Worm (Caenorhabditis elegans) whole organism, L4 larva: Measurements from ENCODE around the gene sdn-1.

Source experiments
- D1046.2 ChIP-seq: fragments of 200-800 bp; sonication (Bioruptor generic); IDR thresholded peaks from 2 replicates; pipeline ENCODE4 v1.3.6; 2022; ENCODE audit warnings: missing genetic modification characterization, missing compliant biosample characterization
- F10B5.3 ChIP-seq: sonication (generic microtip); optimal IDR thresholded peaks from 2 replicates; lab custom pipeline; 2016; ENCODE audit warnings: mild to moderate bottlenecking, missing genetic modification characterization, missing compliant biosample characterization
- F37D6.2 ChIP-seq: sonication (generic microtip); optimal IDR thresholded peaks from 2 replicates; lab custom pipeline; 2016; ENCODE audit warnings: mild to moderate bottlenecking, missing genetic modification characterization, missing compliant biosample characterization
- Y105C5A.15 ChIP-seq: fragments of 200-800 bp; sonication (Bioruptor generic); IDR thresholded peaks from 2 replicates; pipeline ENCODE4 v1.3.6; 2022; ENCODE audit warnings: missing genetic modification characterization, missing compliant biosample characterization
- arid-1 ChIP-seq: fragments of 200-800 bp; sonication (Bioruptor generic); conservative IDR thresholded peaks from 2 replicates; pipeline ENCODE4 v1.3.6; 2022; ENCODE audit warnings: missing genetic modification reagents, missing genetic modification characterization, missing compliant biosample characterization
- ceh-32 ChIP-seq: sonication (generic microtip); optimal IDR thresholded peaks from 2 replicates; lab custom pipeline; 2016; ENCODE audit warnings: mild to moderate bottlenecking, missing genetic modification characterization, missing compliant biosample characterization; ENCODE audit not compliant: poor library complexity
- ceh-62 ChIP-seq: sonication (generic microtip); optimal IDR thresholded peaks from 2 replicates; lab custom pipeline; 2017; ENCODE audit warnings: missing biosample characterization, missing genetic modification characterization
- cey-2 ChIP-seq: sonication (generic microtip); optimal IDR thresholded peaks from 3 replicates; lab custom pipeline; 2017; ENCODE audit warnings: missing genetic modification characterization, mild to moderate bottlenecking, missing compliant biosample characterization, antibody characterized with exemption, borderline replicate concordance; ENCODE audit not compliant: insufficient read depth
- ctbp-1 ChIP-seq: fragments of 200-800 bp; sonication (Bioruptor generic); IDR thresholded peaks from 2 replicates; pipeline ENCODE4 v1.3.6; 2022; ENCODE audit warnings: missing genetic modification reagents, missing genetic modification characterization, missing compliant biosample characterization
- dmd-6 ChIP-seq: fragments of 200-800 bp; sonication (Bioruptor generic); IDR thresholded peaks from 2 replicates; pipeline ENCODE4 v1.3.6; 2022; ENCODE audit warnings: missing genetic modification reagents, missing genetic modification characterization, missing compliant biosample characterization
- dmd-9 ChIP-seq: fragments of 200-800 bp; sonication (Bioruptor generic); IDR thresholded peaks from 2 replicates; pipeline ENCODE4 v1.3.6; 2022; ENCODE audit warnings: missing genetic modification reagents, missing genetic modification characterization, missing compliant biosample characterization
- dpl-1 ChIP-seq: fragments of 150-350 bp; optimal IDR thresholded peaks from 2 replicates; lab custom pipeline; 2014; ENCODE audit warnings: missing biosample characterization, missing genetic modification reagents, missing genetic modification characterization
- duxl-1 ChIP-seq: sonication (generic microtip); optimal IDR thresholded peaks from 2 replicates; lab custom pipeline; 2016; ENCODE audit warnings: mild to moderate bottlenecking, missing genetic modification characterization, moderate library complexity, missing compliant biosample characterization; ENCODE audit not compliant: poor library complexity
- fkh-10 ChIP-seq: fragments of 150-350 bp; optimal IDR thresholded peaks from 2 replicates; lab custom pipeline; 2014; ENCODE audit warnings: missing biosample characterization, missing genetic modification reagents, missing genetic modification characterization
- fos-1 ChIP-seq: fragments of 150-350 bp; optimal IDR thresholded peaks from 2 replicates; lab custom pipeline; 2014; ENCODE audit warnings: missing biosample characterization, missing genetic modification characterization
- hif-1 ChIP-seq, 2 experiments: sonication (generic microtip); optimal IDR thresholded peaks; 2 replicates each; lab custom pipeline; 2016 to 2017; ENCODE audit warnings: missing compliant biosample characterization in 2 of 2, missing genetic modification characterization in 2 of 2, missing genetic modification reagents in 2 of 2, missing genotype in 2 of 2, mild to moderate bottlenecking in 1 of 2
- hlh-30 ChIP-seq: sonication (generic microtip); optimal IDR thresholded peaks from 2 replicates; lab custom pipeline; 2017; ENCODE audit warnings: antibody characterized with exemption, mild to moderate bottlenecking, missing genetic modification characterization, missing compliant biosample characterization; ENCODE audit not compliant: insufficient read depth
- jun-1 ChIP-seq: fragments of 150-350 bp; optimal IDR thresholded peaks from 2 replicates; lab custom pipeline; 2014; ENCODE audit warnings: missing biosample characterization, missing genetic modification reagents, missing genetic modification characterization
- lin-1 ChIP-seq: fragments of 200-800 bp; sonication (Bioruptor generic); IDR thresholded peaks from 2 replicates; pipeline ENCODE4 v1.3.6; 2022; ENCODE audit warnings: missing genetic modification reagents, missing genetic modification characterization, missing compliant biosample characterization
- lin-13 ChIP-seq: fragments of 150-350 bp; optimal IDR thresholded peaks from 2 replicates; lab custom pipeline; 2014; ENCODE audit warnings: missing biosample characterization, missing genetic modification reagents, missing genetic modification characterization
- lsy-2 ChIP-seq, 2 experiments: fragments of 150-350 bp in 1 of 2; sonication (generic microtip) in 1 of 2; optimal IDR thresholded peaks; 2 replicates each; lab custom pipeline; 2014 to 2017; ENCODE audit warnings: missing biosample characterization in 2 of 2, missing genetic modification characterization in 2 of 2
- madf-5 ChIP-seq, 2 experiments: fragments of 200-800 bp; sonication (Bioruptor generic); IDR thresholded peaks; 2 replicates each; pipeline ENCODE4 v1.3.6; 2022; ENCODE audit warnings: missing compliant biosample characterization in 2 of 2, missing genetic modification characterization in 2 of 2
- madf-9 ChIP-seq: fragments of 200-800 bp; sonication (Bioruptor generic); conservative IDR thresholded peaks from 2 replicates; pipeline ENCODE4 v1.3.6; 2022; ENCODE audit warnings: missing genetic modification reagents, missing genetic modification characterization, missing compliant biosample characterization
- mdl-1 ChIP-seq, 2 experiments: fragments of 150-350 bp in 1 of 2; sonication (generic microtip) in 1 of 2; optimal IDR thresholded peaks; 2 replicates each; lab custom pipeline; 2014 to 2017; ENCODE audit warnings: missing biosample characterization in 2 of 2, missing genetic modification characterization in 2 of 2
- mdt-29 ChIP-seq: fragments of 200-800 bp; sonication (Bioruptor generic); IDR thresholded peaks from 2 replicates; pipeline ENCODE4 v1.3.6; 2022; ENCODE audit warnings: missing genetic modification reagents, missing genetic modification characterization, missing compliant biosample characterization
- mep-1 ChIP-seq: fragments of 150-350 bp; sonication (generic microtip); optimal IDR thresholded peaks from 3 replicates; lab custom pipeline; 2014; ENCODE audit warnings: missing biosample characterization, missing genetic modification characterization
- mxl-2 ChIP-seq: fragments of 200-800 bp; sonication (Bioruptor generic); conservative IDR thresholded peaks from 2 replicates; pipeline ENCODE4 v1.3.6; 2022; ENCODE audit warnings: missing genetic modification reagents, missing genetic modification characterization, missing compliant biosample characterization
- mxl-3 ChIP-seq: fragments of 200-800 bp; sonication (Bioruptor generic); optimal IDR thresholded peaks from 2 replicates; lab custom pipeline; 2018; ENCODE audit warnings: mild to moderate bottlenecking, missing genetic modification characterization, missing compliant biosample characterization
- nhr-10 ChIP-seq: fragments of 150-350 bp; optimal IDR thresholded peaks from 2 replicates; lab custom pipeline; 2014; ENCODE audit warnings: missing biosample characterization, missing genetic modification characterization
- nhr-102 ChIP-seq: sonication (generic microtip); optimal IDR thresholded peaks from 2 replicates; lab custom pipeline; 2016; ENCODE audit warnings: mild to moderate bottlenecking, missing genetic modification characterization, moderate library complexity, missing compliant biosample characterization
- nhr-11 ChIP-seq: fragments of 150-350 bp; optimal IDR thresholded peaks from 2 replicates; lab custom pipeline; 2014; ENCODE audit warnings: missing biosample characterization, missing genetic modification characterization
- nhr-28 ChIP-seq: fragments of 150-350 bp; optimal IDR thresholded peaks from 2 replicates; lab custom pipeline; 2014; ENCODE audit warnings: missing biosample characterization, missing genetic modification characterization
- nhr-41 ChIP-seq: fragments of 200-800 bp; sonication (Bioruptor generic); IDR thresholded peaks from 2 replicates; pipeline ENCODE4 v1.3.6; 2022; ENCODE audit warnings: missing genetic modification reagents, missing genetic modification characterization, missing compliant biosample characterization
- nhr-42 ChIP-seq: fragments of 200-800 bp; sonication (Bioruptor generic); IDR thresholded peaks from 2 replicates; pipeline ENCODE4 v1.3.6; 2022; ENCODE audit warnings: missing genetic modification characterization, missing compliant biosample characterization
- nhr-48 ChIP-seq: sonication (generic microtip); optimal IDR thresholded peaks from 2 replicates; lab custom pipeline; 2016; ENCODE audit warnings: mild to moderate bottlenecking, missing genetic modification characterization, missing compliant biosample characterization
- php-3 ChIP-seq: fragments of 200-800 bp; sonication (Bioruptor generic); IDR thresholded peaks from 2 replicates; pipeline ENCODE4 v1.3.6; 2022; ENCODE audit warnings: missing genetic modification reagents, missing genetic modification characterization, missing compliant biosample characterization
- pqm-1 ChIP-seq: sonication (generic microtip); optimal IDR thresholded peaks from 2 replicates; lab custom pipeline; 2017; ENCODE audit warnings: missing biosample characterization, missing genetic modification characterization
- rbr-2 ChIP-seq: sonication (generic microtip); optimal IDR thresholded peaks from 2 replicates; lab custom pipeline; 2016; ENCODE audit warnings: missing genotype, missing genetic modification characterization, missing compliant biosample characterization
- saeg-2 ChIP-seq: fragments of 200-800 bp; sonication (Bioruptor generic); IDR thresholded peaks from 2 replicates; pipeline ENCODE4 v1.3.6; 2022; ENCODE audit warnings: missing genetic modification reagents, missing genetic modification characterization, missing compliant biosample characterization
- snpc-4 ChIP-seq: fragments of 150-350 bp; optimal IDR thresholded peaks from 2 replicates; lab custom pipeline; 2014; ENCODE audit warnings: missing biosample characterization, missing genetic modification characterization
- tag-97 ChIP-seq: fragments of 200-800 bp; sonication (Bioruptor generic); IDR thresholded peaks from 2 replicates; pipeline ENCODE4 v1.3.6; 2022; ENCODE audit warnings: missing genetic modification characterization, missing compliant biosample characterization
- tra-1 ChIP-seq: fragments of 200-800 bp; sonication (Bioruptor generic); IDR thresholded peaks from 2 replicates; pipeline ENCODE4 v1.3.6; 2022; ENCODE audit warnings: missing genetic modification reagents, missing genetic modification characterization, missing compliant biosample characterization
- unc-130 ChIP-seq: sonication (generic microtip); optimal IDR thresholded peaks from 2 replicates; lab custom pipeline; 2016; ENCODE audit warnings: missing genetic modification reagents, missing genetic modification characterization, missing compliant biosample characterization
- vab-7 ChIP-seq: fragments of 200-800 bp; sonication (Bioruptor generic); IDR thresholded peaks from 2 replicates; pipeline ENCODE4 v1.3.6; 2022; ENCODE audit warnings: missing genetic modification reagents, missing genetic modification characterization, missing compliant biosample characterization
- zag-1 ChIP-seq: fragments of 150-350 bp; optimal IDR thresholded peaks from 2 replicates; lab custom pipeline; 2014; ENCODE audit warnings: missing biosample characterization, missing genetic modification characterization
- zfp-3 ChIP-seq: fragments of 200-800 bp; sonication (Bioruptor generic); conservative IDR thresholded peaks from 2 replicates; pipeline ENCODE4 v1.3.6; 2022; ENCODE audit warnings: missing genetic modification reagents, missing genetic modification characterization, missing compliant biosample characterization
- zip-11 ChIP-seq: fragments of 200-800 bp; sonication (Bioruptor generic); IDR thresholded peaks from 2 replicates; pipeline ENCODE4 v1.3.6; 2022; ENCODE audit warnings: missing genetic modification characterization, missing compliant biosample characterization
- zip-2 ChIP-seq: fragments of 150-350 bp; optimal IDR thresholded peaks from 2 replicates; lab custom pipeline; 2014; ENCODE audit warnings: missing biosample characterization, missing genetic modification characterization
- ztf-11 ChIP-seq: fragments of 150-350 bp; optimal IDR thresholded peaks from 2 replicates; lab custom pipeline; 2014; ENCODE audit warnings: missing biosample characterization, missing genetic modification characterization

sdn-1 gene

ce11 chrX:10637048-10637928 is 44.2 kb upstream of the sdn-1 start:
- TF ChIP-seq D1046.2 (GFP tag; lab: Robert Waterston, UW) (no peak), nhr-28 (peak; percentile 75), ceh-62 (tag; lab: Kevin White, UChicago) (no peak), jun-1 (no peak), ztf-11 (tag; lab: Kevin White, UChicago) (no peak), unc-130 (GFP tag; lab: Kevin White, UChicago) (no peak), lsy-2 (tag; optimal IDR thresholded peaks at IDR 0.05; lab: Kevin White, UChicago) (peak; percentile 12 to 63), mxl-3 (GFP tag; lab: Kevin White, UChicago) (peak; percentile 85), fos-1 (tag; lab: Kevin White, UChicago) (no peak), hlh-30 (peak; percentile 84), Y105C5A.15 (GFP tag; lab: Robert Waterston, UW) (no peak), mdl-1 (tag; optimal IDR thresholded peaks at IDR 0.05; lab: Kevin White, UChicago) (peak; percentile 68 to 90), rbr-2 (tag; lab: Kevin White, UChicago) (peak; percentile 93), zip-11 (GFP tag; lab: Robert Waterston, UW) (no peak), nhr-10 (tag; lab: Kevin White, UChicago) (peak; percentile 34), madf-5 (GFP tag; IDR thresholded peaks at IDR 0.05; lab: Robert Waterston, UW) (no peak), dmd-9 (GFP tag; lab: Robert Waterston, UW) (no peak), mep-1 (peak; percentile 92), mxl-2 (GFP tag; lab: Robert Waterston, UW) (no peak), zfp-3 (GFP tag; lab: Robert Waterston, UW) (no peak), lin-1 (GFP tag; lab: Robert Waterston, UW) (peak; percentile 84), nhr-102 (peak; percentile 60), tra-1 (GFP tag; lab: Robert Waterston, UW) (peak; percentile 89), F10B5.3 (tag; lab: Kevin White, UChicago) (no peak), zip-2 (tag; lab: Kevin White, UChicago) (no peak), dpl-1 (no peak), vab-7 (GFP tag; lab: Robert Waterston, UW) (no peak), madf-9 (GFP tag; lab: Robert Waterston, UW) (peak; percentile 39), arid-1 (GFP tag; lab: Robert Waterston, UW) (peak; percentile 54; the same call in 1 of the 2 replicates), mdt-29 (GFP tag; lab: Robert Waterston, UW) (no peak), cey-2 (tag; lab: Kevin White, UChicago) (no peak), saeg-2 (peak; percentile 76; the same call in 1 of the 2 replicates), ceh-32 (tag; lab: Kevin White, UChicago) (peak; percentile 73), pqm-1 (tag; lab: Kevin White, UChicago) (peak; percentile 64), F37D6.2 (tag; lab: Kevin White, UChicago) (peak; percentile 88), fkh-10 (GFP tag; lab: Kevin White, UChicago) (peak; percentile 22), dmd-6 (GFP tag; lab: Robert Waterston, UW) (peak; percentile 88), nhr-41 (GFP tag; lab: Robert Waterston, UW) (0 out of 2 replicates have a peak, but pooled peaks have one; percentile 18), lin-13 (GFP tag; lab: Kevin White, UChicago) (peak; percentile 85), nhr-11 (tag; lab: Kevin White, UChicago) (peak; percentile 36), php-3 (GFP tag; lab: Robert Waterston, UW) (no peak), nhr-48 (tag; lab: Kevin White, UChicago) (peak; percentile 86), duxl-1 (tag; lab: Kevin White, UChicago) (peak; percentile 2), zag-1 (tag; lab: Kevin White, UChicago) (peak; percentile 21), snpc-4 (tag; lab: Kevin White, UChicago) (no peak), nhr-42 (GFP tag; lab: Robert Waterston, UW) (peak; percentile 70; the same call in 1 of the 2 replicates), hif-1 (tag; optimal IDR thresholded peaks at IDR 0.05; lab: Kevin White, UChicago) (peak; percentile 27 to 91), tag-97 (GFP tag; lab: Robert Waterston, UW) (peak; percentile 78; the same call in 1 of the 2 replicates), ctbp-1 (GFP tag; lab: Robert Waterston, UW) (peak; percentile 88)
